Worm (Caenorhabditis elegans) whole organism, L1 larva: Measurements from ENCODE around the gene ZK673.6.

Experiments
- ces-1 ChIP-seq: fragments of 150-350 bp; optimal IDR thresholded peaks from 2 replicates; lab custom pipeline; 2014; ENCODE audit warnings: missing biosample characterization, missing genetic modification reagents, missing genetic modification characterization
- efl-1 ChIP-seq, 4 experiments: fragments of 150-350 bp; optimal IDR thresholded peaks in 3 of 4; peaks in 1 of 4; 1 replicate in 1 of 4; 2 replicates in 3 of 4; lab custom pipeline; 2014; ENCODE audit warnings: missing biosample characterization in 2 of 4, missing genetic modification characterization in 2 of 4, missing genetic modification reagents in 2 of 4
- fkh-10 ChIP-seq: sonication (generic microtip); optimal IDR thresholded peaks from 2 replicates; lab custom pipeline; 2017; ENCODE audit warnings: missing biosample characterization, missing genetic modification reagents, missing genetic modification characterization
- lin-13 ChIP-seq: fragments of 150-350 bp; optimal IDR thresholded peaks from 2 replicates; lab custom pipeline; 2014; ENCODE audit warnings: missing biosample characterization, missing genetic modification reagents, missing genetic modification characterization
- lir-3 ChIP-seq: sonication (generic microtip); optimal IDR thresholded peaks from 2 replicates; lab custom pipeline; 2016; ENCODE audit warnings: mild to moderate bottlenecking, missing genetic modification characterization, moderate library complexity, missing compliant biosample characterization; ENCODE audit not compliant: poor library complexity
- nhr-84 ChIP-seq: sonication (generic microtip); optimal IDR thresholded peaks from 2 replicates; lab custom pipeline; 2017; ENCODE audit warnings: missing biosample characterization, missing genetic modification characterization
- sptf-1 ChIP-seq: fragments of 150-350 bp; optimal IDR thresholded peaks from 2 replicates; lab custom pipeline; 2014; ENCODE audit warnings: missing biosample characterization, missing genetic modification characterization
- tlp-1 ChIP-seq: fragments of 150-350 bp; optimal IDR thresholded peaks from 2 replicates; lab custom pipeline; 2014; ENCODE audit warnings: missing biosample characterization, missing genetic modification characterization
- unc-86 ChIP-seq: sonication (generic microtip); optimal IDR thresholded peaks from 2 replicates; lab custom pipeline; 2016; ENCODE audit warnings: missing genetic modification characterization, missing compliant biosample characterization
- zag-1 ChIP-seq: fragments of 150-350 bp; optimal IDR thresholded peaks from 2 replicates; lab custom pipeline; 2014; ENCODE audit warnings: missing biosample characterization, missing genetic modification characterization

DNA sequence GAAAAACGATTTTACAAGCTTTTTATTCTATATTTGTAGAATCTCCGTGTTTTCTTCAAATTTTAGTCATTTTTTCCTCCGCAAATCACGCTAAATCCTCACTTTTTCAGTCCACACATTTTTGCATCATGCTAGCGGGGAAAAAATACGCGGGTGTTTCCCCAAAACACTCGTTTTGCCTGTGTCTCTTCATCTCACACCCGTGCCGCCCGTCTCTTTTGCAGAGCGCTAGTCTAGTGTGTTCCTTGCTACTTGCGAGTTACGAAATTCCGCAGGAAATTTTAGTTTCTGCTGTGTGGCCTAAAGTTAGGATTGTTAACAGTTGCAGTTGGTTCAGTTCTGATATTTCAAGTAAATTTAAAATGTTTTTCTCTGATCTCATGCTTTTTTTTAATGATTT is 18.4 kb downstream of the ZK673.6 start:
- TF ChIP-seq lin-13 (peak; percentile 29), lir-3 (tag; lab: Kevin White, UChicago) (no peak), ces-1 (GFP tag; lab: Kevin White, UChicago) (no peak), tlp-1 (no peak), zag-1 (tag; lab: Kevin White, UChicago) (no peak), efl-1 (optimal IDR thresholded peaks at IDR 0.05; lab: Kevin White, UChicago) (peak in 1 of 2 experiments; percentile 27), efl-1 (GFP tag; optimal IDR thresholded peaks at IDR 0.05 in 1 of 2; lab: Kevin White, UChicago) (peak in 1 of 2 experiments; percentile 84), unc-86 (tag; lab: Kevin White, UChicago) (no peak), sptf-1 (no peak), nhr-84 (tag; lab: Kevin White, UChicago) (no peak), fkh-10 (GFP tag; lab: Kevin White, UChicago) (no peak)
